Worm (Caenorhabditis elegans) whole organism, L2 larva: ENCODE measurements around the gene Y49F6B.12.

ENCODE experiments used
- F13H6.1 ChIP-seq: sonication (generic microtip); optimal IDR thresholded peaks from 2 replicates; lab custom pipeline; 2016; ENCODE audit warnings: missing genetic modification characterization, missing compliant biosample characterization
- R02D3.7 ChIP-seq: fragments of 150-350 bp; optimal IDR thresholded peaks from 2 replicates; lab custom pipeline; 2014; ENCODE audit warnings: missing biosample characterization, missing genetic modification characterization
- Y55F3AM.14 ChIP-seq: fragments of 200-800 bp; sonication (Bioruptor generic); optimal IDR thresholded peaks from 2 replicates; lab custom pipeline; 2018; ENCODE audit warnings: mild to moderate bottlenecking, missing genetic modification characterization, missing compliant biosample characterization
- ZK546.5 ChIP-seq: sonication (generic microtip); optimal IDR thresholded peaks from 2 replicates; lab custom pipeline; 2017; ENCODE audit warnings: missing biosample characterization, missing genetic modification characterization
- aly-2 ChIP-seq: fragments of 150-350 bp; optimal IDR thresholded peaks from 2 replicates; lab custom pipeline; 2014; ENCODE audit warnings: missing biosample characterization, missing genetic modification characterization
- ama-1 ChIP-seq: fragments of 150-350 bp; optimal IDR thresholded peaks from 2 replicates; lab custom pipeline; 2018; ENCODE audit warnings: inconsistent platforms
- ceh-16 ChIP-seq: fragments of 150-350 bp; optimal IDR thresholded peaks from 2 replicates; lab custom pipeline; 2014; ENCODE audit warnings: missing biosample characterization, missing genetic modification characterization
- ceh-82 ChIP-seq: fragments of 150-350 bp; optimal IDR thresholded peaks from 2 replicates; lab custom pipeline; 2014; ENCODE audit warnings: missing biosample characterization, missing genetic modification characterization
- crh-2 ChIP-seq: sonication (generic microtip); optimal IDR thresholded peaks from 2 replicates; lab custom pipeline; 2017; ENCODE audit warnings: missing biosample characterization, missing genetic modification characterization
- egl-27 ChIP-seq: sonication (generic microtip); optimal IDR thresholded peaks from 3 replicates; lab custom pipeline; 2017; ENCODE audit warnings: missing biosample characterization, missing genetic modification reagents, missing genetic modification characterization
- elt-1 ChIP-seq: fragments of 150-350 bp; optimal IDR thresholded peaks from 2 replicates; lab custom pipeline; 2014; ENCODE audit warnings: missing biosample characterization, missing genetic modification characterization
- fos-1 ChIP-seq: fragments of 150-350 bp; optimal IDR thresholded peaks from 2 replicates; lab custom pipeline; 2014; ENCODE audit warnings: missing biosample characterization, missing genetic modification characterization
- lin-11 ChIP-seq: fragments of 150-350 bp; sonication (generic microtip); optimal IDR thresholded peaks from 2 replicates; lab custom pipeline; 2014; ENCODE audit warnings: missing biosample characterization, missing genetic modification characterization, inconsistent platforms, mixed read lengths
- lin-39 ChIP-seq: fragments of 150-350 bp; optimal IDR thresholded peaks from 2 replicates; lab custom pipeline; 2014; ENCODE audit warnings: missing biosample characterization, missing genetic modification reagents, missing genetic modification characterization
- lsy-2 ChIP-seq, 2 experiments: fragments of 150-350 bp in 1 of 2; sonication (generic microtip) in 1 of 2; optimal IDR thresholded peaks; 2 replicates each; lab custom pipeline; 2014 to 2017; ENCODE audit warnings: missing biosample characterization in 2 of 2, missing genetic modification characterization in 2 of 2
- mbf-1 ChIP-seq: sonication (generic microtip); optimal IDR thresholded peaks from 2 replicates; lab custom pipeline; 2017; ENCODE audit warnings: missing biosample characterization, missing genetic modification characterization
- nhr-10 ChIP-seq: sonication (generic microtip); optimal IDR thresholded peaks from 2 replicates; lab custom pipeline; 2017; ENCODE audit warnings: missing biosample characterization, missing genetic modification characterization
- nhr-11 ChIP-seq: fragments of 150-350 bp; optimal IDR thresholded peaks from 2 replicates; lab custom pipeline; 2014; ENCODE audit warnings: missing biosample characterization, missing genetic modification characterization
- nhr-129 ChIP-seq: fragments of 150-350 bp; optimal IDR thresholded peaks from 2 replicates; lab custom pipeline; 2014; ENCODE audit warnings: missing biosample characterization, missing genetic modification characterization
- nhr-23 ChIP-seq: fragments of 150-350 bp; optimal IDR thresholded peaks from 2 replicates; lab custom pipeline; 2014; ENCODE audit warnings: missing biosample characterization, missing genetic modification reagents, missing genetic modification characterization
- nhr-237 ChIP-seq: fragments of 150-350 bp; optimal IDR thresholded peaks from 2 replicates; lab custom pipeline; 2014; ENCODE audit warnings: missing biosample characterization, missing genetic modification characterization
- nhr-25 ChIP-seq: fragments of 150-350 bp; sonication (generic microtip); optimal IDR thresholded peaks from 3 replicates; lab custom pipeline; 2014; ENCODE audit warnings: missing biosample characterization, missing genetic modification characterization
- nhr-6 ChIP-seq: fragments of 150-350 bp; optimal IDR thresholded peaks from 2 replicates; lab custom pipeline; 2014; ENCODE audit warnings: missing biosample characterization, missing genetic modification characterization
- nhr-77 ChIP-seq: fragments of 150-350 bp; optimal IDR thresholded peaks from 2 replicates; lab custom pipeline; 2014; ENCODE audit warnings: missing biosample characterization, missing genetic modification characterization
- sem-4 ChIP-seq: fragments of 150-350 bp; optimal IDR thresholded peaks from 2 replicates; lab custom pipeline; 2014; ENCODE audit warnings: missing biosample characterization, missing genetic modification reagents, missing genetic modification characterization
- sma-3 ChIP-seq: sonication (generic microtip); optimal IDR thresholded peaks from 2 replicates; lab custom pipeline; 2016; ENCODE audit warnings: missing genetic modification reagents, missing genetic modification characterization, missing compliant biosample characterization
- snpc-4 ChIP-seq: fragments of 150-350 bp; optimal IDR thresholded peaks from 2 replicates; lab custom pipeline; 2014; ENCODE audit warnings: missing biosample characterization, missing genetic modification characterization
- unc-39 ChIP-seq: fragments of 150-350 bp; optimal IDR thresholded peaks from 2 replicates; lab custom pipeline; 2014; ENCODE audit warnings: missing biosample characterization, missing genetic modification characterization
- unc-55 ChIP-seq: fragments of 150-350 bp; sonication (generic microtip); optimal IDR thresholded peaks from 3 replicates; lab custom pipeline; 2014; ENCODE audit warnings: missing biosample characterization, missing genetic modification reagents, missing genetic modification characterization
- unc-62 ChIP-seq: fragments of 150-350 bp; optimal IDR thresholded peaks from 2 replicates; lab custom pipeline; 2014; ENCODE audit warnings: missing biosample characterization, missing genetic modification reagents, missing genetic modification characterization
- ztf-11 ChIP-seq: sonication (generic microtip); optimal IDR thresholded peaks from 2 replicates; lab custom pipeline; 2017; ENCODE audit warnings: missing biosample characterization, missing genetic modification characterization
- ztf-4 ChIP-seq: fragments of 150-350 bp; optimal IDR thresholded peaks from 2 replicates; lab custom pipeline; 2014; ENCODE audit warnings: missing biosample characterization, missing genetic modification characterization

Y49F6B.12 gene

ce11 chrII:3518961-3519544 lies 46.8 kb upstream of the Y49F6B.12 start, which contains the start of gene clec-126 (continued):
- TF ChIP-seq lin-39 (tag; lab: Kevin White, UChicago) (no peak), nhr-6 (tag; lab: Kevin White, UChicago) (no peak), R02D3.7 (tag; lab: Kevin White, UChicago) (no peak), nhr-11 (tag; lab: Kevin White, UChicago) (peak; percentile 54), unc-55 (GFP tag; lab: Kevin White, UChicago) (peak; percentile 44), nhr-129 (tag; lab: Kevin White, UChicago) (peak; percentile 86), egl-27 (tag; lab: Kevin White, UChicago) (peak; percentile 48), nhr-25 (tag; lab: Kevin White, UChicago) (peak; percentile 12)

ce11 chrII:3516175-3516574 lies 44.0 kb upstream of the Y49F6B.12 start:
- TF ChIP-seq sem-4 (tag; lab: Kevin White, UChicago): no peak
- no peak for TF ChIP-seq lsy-2 (tag; optimal IDR thresholded peaks at IDR 0.05; lab: Kevin White, UChicago)
- TF ChIP-seq, all 48 proteins: peak for 0

ce11 chrII:3515384-3516053 lies 43.3 kb upstream of the Y49F6B.12 start, which contains the start of the genes Y49F6B.14 and clec-125:
Y49F6B.14 (minus strand) TSS chrII:3515484.
clec-125 (plus strand) TSS chrII:3516003.
- TF ChIP-seq mbf-1 (no peak), unc-62 (GFP tag; lab: Kevin White, UChicago) (no peak), sma-3 (GFP tag; lab: Kevin White, UChicago) (no peak), F13H6.1 (tag; lab: Kevin White, UChicago) (no peak), nhr-23 (tag; lab: Kevin White, UChicago) (no peak)
- TF ChIP-seq, all 48 proteins: peak for 0

- TF ChIP-seq snpc-4 (tag; lab: Kevin White, UChicago): no peak
- TF ChIP-seq lin-11 (tag; lab: Kevin White, UChicago): no peak
- TF ChIP-seq unc-39 (tag; lab: Kevin White, UChicago): no peak
These were observed 42.4 kb upstream of the Y49F6B.12 start, which contains the start of gene srz-5 for ce11 chrII:3514631-3515030. srz-5 (minus strand) TSS chrII:3514731.

ce11 chrII:3512240-3512639 lies 40.0 kb upstream of the Y49F6B.12 start, which contains the start of gene Y49F6B.19:
Y49F6B.19 (minus strand) TSS chrII:3512340.
- no peak for TF ChIP-seq aly-2 (tag; lab: Kevin White, UChicago)
- no peak for TF ChIP-seq snpc-4 (tag; lab: Kevin White, UChicago)
- no peak for TF ChIP-seq nhr-10 (tag; lab: Kevin White, UChicago)

DNA sequence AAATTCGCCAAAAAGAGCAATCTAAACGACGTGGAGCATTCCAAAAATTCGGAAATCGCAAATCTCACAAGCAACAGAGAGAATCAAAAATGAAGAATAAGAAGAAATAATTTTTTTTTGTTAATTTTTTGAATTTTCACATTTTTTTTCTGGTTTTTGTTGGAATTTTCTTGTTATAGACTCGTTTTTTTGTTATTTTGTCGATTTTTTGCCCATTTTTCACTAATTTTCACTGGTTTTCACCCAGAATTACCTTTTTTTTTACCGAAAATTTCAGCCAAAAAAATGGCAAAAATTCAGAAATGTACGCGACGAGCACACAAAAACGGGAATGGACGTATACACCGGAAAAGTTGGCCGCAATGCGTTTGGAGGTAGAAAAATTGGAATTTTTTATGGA lies 32.5 kb upstream of the Y49F6B.12 start, which contains the start of gene cyh-1:
TSS of gene cyh-1 (plus strand) at position 301 of the 400 bp plus-strand sequence.
- no peak for TF ChIP-seq crh-2 (tag; lab: Kevin White, UChicago)
- no peak for TF ChIP-seq ZK546.5 (tag; lab: Kevin White, UChicago)
- TF ChIP-seq R02D3.7 (tag; lab: Kevin White, UChicago): no peak
- TF ChIP-seq nhr-23 (tag; lab: Kevin White, UChicago): no peak
- TF ChIP-seq ztf-4: no peak
- no peak for TF ChIP-seq F13H6.1 (tag; lab: Kevin White, UChicago)
- no peak for TF ChIP-seq elt-1
- TF ChIP-seq nhr-237 (tag; lab: Kevin White, UChicago): no peak
- no peak for TF ChIP-seq Y55F3AM.14 (GFP tag; lab: Kevin White, UChicago)
- TF ChIP-seq fos-1 (tag; lab: Kevin White, UChicago): no peak
- TF ChIP-seq nhr-6 (tag; lab: Kevin White, UChicago): no peak
- no peak for TF ChIP-seq nhr-25 (tag; lab: Kevin White, UChicago)
- no peak for TF ChIP-seq unc-55 (GFP tag; lab: Kevin White, UChicago)
- TF ChIP-seq nhr-77: no peak
- no peak for TF ChIP-seq ceh-16 (tag; lab: Kevin White, UChicago)
- no peak for TF ChIP-seq ztf-11
- TF ChIP-seq ceh-82 (tag; lab: Kevin White, UChicago): no peak
- TF ChIP-seq lin-11 (tag; lab: Kevin White, UChicago): no peak
- no peak for TF ChIP-seq ama-1 (lab: Kevin White, UChicago)
